Worm (Caenorhabditis elegans): ENCODE data around the gene srsx-32.

Gene srsx-32

ce11 chrV:7027055-7027454 is 9.9 kb downstream of the srsx-32 start, which contains the start of gene F20A1.6:
Gene F20A1.6, minus strand, starts transcription at chrV:7027155.
- TF ChIP-seq mes-2 (tag; optimal IDR thresholded peaks at IDR 0.05; ENCODE audit: poor library complexity, severe bottlenecking): no peak
- no peak for TF ChIP-seq hmg-1.1 (GFP tag; IDR thresholded peaks at IDR 0.05)

DNA sequence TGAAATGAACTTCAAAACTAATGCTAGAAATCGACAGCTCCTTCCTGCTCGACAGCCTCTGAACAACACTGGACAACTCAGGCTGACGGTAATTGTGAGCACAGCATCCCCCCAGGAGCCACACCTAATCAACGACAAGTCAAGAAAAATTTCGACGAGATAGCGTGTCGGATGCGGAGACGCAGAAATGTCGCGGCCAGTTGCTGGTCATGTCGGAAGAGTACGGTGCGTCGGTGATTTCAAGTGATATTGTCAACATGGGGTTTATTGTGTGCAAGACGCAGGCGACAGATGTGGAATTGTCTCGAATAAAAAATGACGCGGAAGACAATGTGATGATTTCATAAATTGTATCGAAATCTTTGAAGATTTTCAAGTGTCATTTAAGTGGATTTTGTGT is 19.3 kb downstream of the srsx-32 start, which contains the start of gene twk-11:
Gene twk-11 (minus strand): TSS at position 101 of the 400 bp plus-strand sequence.
- TF ChIP-seq snpc-4 (tag; optimal IDR thresholded peaks at IDR 0.05): no peak
- TF ChIP-seq fos-1 (tag; optimal IDR thresholded peaks at IDR 0.05): no peak
- TF ChIP-seq aha-1 (tag): peak; percentile 7

- TF ChIP-seq nhr-10 (tag; optimal IDR thresholded peaks at IDR 0.05): no peak
- no peak for TF ChIP-seq gei-8 (GFP tag; optimal IDR thresholded peaks at IDR 0.05)
- no peak for TF ChIP-seq snpc-4 (tag; optimal IDR thresholded peaks at IDR 0.05)
- no peak for TF ChIP-seq Y5F2A.4 (GFP tag; optimal IDR thresholded peaks at IDR 0.05)
- no peak for TF ChIP-seq ama-1 (optimal IDR thresholded peaks at IDR 0.05)
- no peak for TF ChIP-seq Y48G9A.11 (GFP tag; IDR thresholded peaks at IDR 0.05)
- no peak for TF ChIP-seq dve-1 (tag; optimal IDR thresholded peaks at IDR 0.05; ENCODE audit: insufficient read depth)
- TF ChIP-seq attf-4 (tag; optimal IDR thresholded peaks at IDR 0.05): no peak
- TF ChIP-seq dmd-9 (GFP tag; IDR thresholded peaks at IDR 0.05): no peak
- no peak for TF ChIP-seq aha-1 (tag)
- TF ChIP-seq nhr-28 (tag; optimal IDR thresholded peaks at IDR 0.05): no peak
- no peak for TF ChIP-seq mxl-3 (GFP tag; optimal IDR thresholded peaks at IDR 0.05)
- TF ChIP-seq fos-1 (tag; optimal IDR thresholded peaks at IDR 0.05): no peak
- no peak for TF ChIP-seq daf-8 (GFP tag; IDR thresholded peaks at IDR 0.05)
- TF ChIP-seq nhr-111 (GFP tag; optimal IDR thresholded peaks at IDR 0.05): no peak
- TF ChIP-seq lsy-2 (tag; optimal IDR thresholded peaks at IDR 0.05): no peak
- TF ChIP-seq hlh-11 (tag; optimal IDR thresholded peaks at IDR 0.05): no peak
- TF ChIP-seq mdt-29 (GFP tag; IDR thresholded peaks at IDR 0.05): no peak
- TF ChIP-seq spr-1 (tag; optimal IDR thresholded peaks at IDR 0.05): no peak
- no peak for TF ChIP-seq Y75B8A.6 (GFP tag; IDR thresholded peaks at IDR 0.05)
Observed at ce11 chrV:7046005-7046404, 28.8 kb downstream of the srsx-32 start, which contains the start of gene F20A1.2. Gene F20A1.2, plus strand, starts transcription at chrV:7046305.

- TF ChIP-seq unc-62 (GFP tag; optimal IDR thresholded peaks at IDR 0.05 in 1 of 2) (peak in 1 of 2 experiments; percentile 16), unc-62 (tag; optimal IDR thresholded peaks at IDR 0.05) (no peak), ZK337.2 (GFP tag; IDR thresholded peaks at IDR 0.05) (no peak), F26F4.8 (GFP tag; conservative IDR thresholded peaks at IDR 0.05) (no peak), F10B5.3 (tag; optimal IDR thresholded peaks at IDR 0.05) (no peak)
Observed at ce11 chrV:7047512-7047911, 30.4 kb downstream of the srsx-32 start, which contains the start of gene F20A1.8. Gene F20A1.8, minus strand, starts transcription at chrV:7047612.

DNA sequence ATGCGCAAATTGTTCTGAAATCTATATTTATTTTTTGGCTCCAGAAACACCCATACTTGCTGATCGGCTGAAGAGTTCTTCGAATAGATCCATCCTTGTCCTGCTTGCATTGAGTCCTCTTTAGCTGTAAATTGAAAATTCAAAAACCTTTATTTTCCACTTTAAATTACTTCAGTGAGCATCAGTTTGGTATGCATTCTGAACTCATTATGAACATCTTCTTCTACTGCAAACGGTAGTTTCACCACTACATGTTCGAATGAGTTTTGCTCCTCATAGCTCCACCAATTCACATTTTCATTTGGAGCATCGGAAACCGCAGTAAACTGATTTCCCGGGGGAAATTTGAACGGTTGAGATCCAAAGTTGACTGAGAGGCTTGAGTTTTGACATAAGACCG is 33.0 kb downstream of the srsx-32 start:
- TF ChIP-seq T20F7.1 (GFP tag; optimal IDR thresholded peaks at IDR 0.05): no peak
- TF ChIP-seq F49E8.2 (tag; optimal IDR thresholded peaks at IDR 0.05; ENCODE audit: borderline replicate concordance): no peak
- no peak for TF ChIP-seq nhr-11 (tag; optimal IDR thresholded peaks at IDR 0.05)
- no peak for TF ChIP-seq zip-11 (GFP tag; IDR thresholded peaks at IDR 0.05)
- no peak for TF ChIP-seq egl-43 (GFP tag; IDR thresholded peaks at IDR 0.05)
- no peak for TF ChIP-seq nhr-111 (GFP tag; optimal IDR thresholded peaks at IDR 0.05)
- TF ChIP-seq lin-29 (GFP tag; IDR thresholded peaks at IDR 0.05): no peak
- no peak for TF ChIP-seq mes-2 (tag; optimal IDR thresholded peaks at IDR 0.05; ENCODE audit: poor library complexity, severe bottlenecking)
- TF ChIP-seq T26A8.4 (GFP tag; IDR thresholded peaks at IDR 0.05): no peak
- TF ChIP-seq aha-1 (tag): peak; percentile 27
- TF ChIP-seq daf-12 (tag; optimal IDR thresholded peaks at IDR 0.05): no peak
- TF ChIP-seq unc-62 (GFP tag; optimal IDR thresholded peaks at IDR 0.05 in 1 of 2): peak in 1 of 2 experiments; percentile 92
- no peak for TF ChIP-seq unc-62 (tag; optimal IDR thresholded peaks at IDR 0.05)
- TF ChIP-seq dpl-1 (GFP tag; optimal IDR thresholded peaks at IDR 0.05): no peak
- TF ChIP-seq zfp-2 (tag; optimal IDR thresholded peaks at IDR 0.05): no peak
